Worm (Caenorhabditis elegans): ENCODE measurements around the gene fbxb-78.

Gene fbxb-78

ce11 chrIV:4771792-4772191 is 34.4 kb downstream of the fbxb-78 start, which contains the start of gene R11E3.2:
R11E3.2 (plus strand) TSS chrIV:4772092.
- TF ChIP-seq snpc-4 (tag; optimal IDR thresholded peaks at IDR 0.05) (no peak), grh-1 (GFP tag; IDR thresholded peaks at IDR 0.05) (no peak), dpl-1 (GFP tag; optimal IDR thresholded peaks at IDR 0.05) (no peak), egl-27 (tag; optimal IDR thresholded peaks at IDR 0.05) (no peak)

ce11 chrIV:4776001-4776400 is 38.6 kb downstream of the fbxb-78 start, which contains the start of gene R11E3.19:
R11E3.19 (minus strand) TSS chrIV:4776101.
- TF ChIP-seq elt-3 (tag; optimal IDR thresholded peaks at IDR 0.05) (no peak), nhr-76 (tag; optimal IDR thresholded peaks at IDR 0.05) (no peak), unc-62 (GFP tag; optimal IDR thresholded peaks at IDR 0.05) (no peak), skn-1 (tag; optimal IDR thresholded peaks at IDR 0.05) (no peak), vab-15 (tag; optimal IDR thresholded peaks at IDR 0.05) (no peak), mab-9 (GFP tag; IDR thresholded peaks at IDR 0.05) (no peak), C04F5.9 (tag; optimal IDR thresholded peaks at IDR 0.05) (no peak), blmp-1 (tag; optimal IDR thresholded peaks at IDR 0.05) (no peak), unc-30 (tag; optimal IDR thresholded peaks at IDR 0.05) (no peak), nhr-71 (tag; optimal IDR thresholded peaks at IDR 0.05) (no peak), aha-1 (tag; optimal IDR thresholded peaks at IDR 0.05) (no peak), ztf-11 (tag; optimal IDR thresholded peaks at IDR 0.05) (no peak)

- no peak for TF ChIP-seq lin-13 (GFP tag; optimal IDR thresholded peaks at IDR 0.05)
- TF ChIP-seq xbp-1 (tag; optimal IDR thresholded peaks at IDR 0.05): peak; percentile 6
- TF ChIP-seq lin-35 (GFP tag; optimal IDR thresholded peaks at IDR 0.05): no peak
- TF ChIP-seq nhr-77 (tag; optimal IDR thresholded peaks at IDR 0.05): no peak
Measured at ce11 chrIV:4776501-4776900, 39.1 kb downstream of the fbxb-78 start.

ce11 chrIV:4780129-4780528 is 42.8 kb downstream of the fbxb-78 start, which contains the start of gene set-15:
set-15 (minus strand) TSS chrIV:4780229.
- TF ChIP-seq F16B12.6 (tag; optimal IDR thresholded peaks at IDR 0.05): no peak
- TF ChIP-seq sup-37 (GFP tag; optimal IDR thresholded peaks at IDR 0.05): no peak
- no peak for TF ChIP-seq C04F5.9 (tag; optimal IDR thresholded peaks at IDR 0.05)
- no peak for TF ChIP-seq isw-1 (GFP tag; IDR thresholded peaks at IDR 0.05)
- no peak for TF ChIP-seq vab-15 (tag; optimal IDR thresholded peaks at IDR 0.05)
- TF ChIP-seq grh-1 (GFP tag; IDR thresholded peaks at IDR 0.05): no peak
- no peak for TF ChIP-seq egl-13 (tag; optimal IDR thresholded peaks at IDR 0.05)
- TF ChIP-seq nhr-28 (tag; optimal IDR thresholded peaks at IDR 0.05): no peak
- TF ChIP-seq lir-3 (tag; optimal IDR thresholded peaks at IDR 0.05; ENCODE audit: poor library complexity): no peak
- no peak for TF ChIP-seq aha-1 (tag; optimal IDR thresholded peaks at IDR 0.05)
- TF ChIP-seq nhr-84 (tag; optimal IDR thresholded peaks at IDR 0.05): no peak
- no peak for TF ChIP-seq snu-23 (GFP tag; optimal IDR thresholded peaks at IDR 0.05)

DNA sequence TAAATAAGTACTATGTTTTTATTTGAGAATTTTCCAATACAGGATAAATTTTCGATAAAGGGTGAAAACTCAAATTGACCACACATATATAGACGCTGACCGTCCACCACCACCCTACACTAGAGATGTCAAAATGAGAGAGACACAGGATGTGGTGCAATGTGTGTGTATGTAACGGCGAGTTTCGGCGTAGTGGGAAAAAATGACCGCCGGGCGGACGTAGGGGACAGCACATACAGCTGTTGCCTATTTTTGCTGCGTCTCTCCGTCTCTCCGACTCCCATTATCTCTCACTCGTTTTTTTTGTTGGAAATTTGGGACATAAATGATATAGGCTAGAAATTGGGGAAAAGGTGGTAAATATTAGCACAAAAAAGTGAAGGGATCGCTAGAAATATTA is 43.8 kb downstream of the fbxb-78 start:
- TF ChIP-seq lsy-2 (tag; optimal IDR thresholded peaks at IDR 0.05): peak in 1 of 2 experiments; percentile 29
- TF ChIP-seq tlp-1 (tag; optimal IDR thresholded peaks at IDR 0.05): no peak
- TF ChIP-seq skn-1 (tag; optimal IDR thresholded peaks at IDR 0.05): no peak
- TF ChIP-seq ztf-4 (tag; optimal IDR thresholded peaks at IDR 0.05): no peak
- no peak for TF ChIP-seq C04F5.9 (tag; optimal IDR thresholded peaks at IDR 0.05)
- no peak for TF ChIP-seq sox-4 (tag; optimal IDR thresholded peaks at IDR 0.05)
- peak; percentile 28 for TF ChIP-seq snu-23 (GFP tag; optimal IDR thresholded peaks at IDR 0.05)
- TF ChIP-seq rnt-1 (tag; optimal IDR thresholded peaks at IDR 0.05): no peak
- TF ChIP-seq nhr-85 (tag): no peak
- TF ChIP-seq isw-1 (GFP tag; IDR thresholded peaks at IDR 0.05): no peak
- no peak for TF ChIP-seq unc-130 (tag; optimal IDR thresholded peaks at IDR 0.05)
- TF ChIP-seq efl-1 (optimal IDR thresholded peaks at IDR 0.05): peak in 1 of 2 experiments; percentile 19
- no peak for TF ChIP-seq efl-1 (GFP tag; optimal IDR thresholded peaks at IDR 0.05 in 1 of 2)
- TF ChIP-seq nhr-20 (tag; optimal IDR thresholded peaks at IDR 0.05): no peak
- TF ChIP-seq fkh-4 (tag; optimal IDR thresholded peaks at IDR 0.05; ENCODE audit: borderline replicate concordance): no peak
- TF ChIP-seq egl-13 (tag; optimal IDR thresholded peaks at IDR 0.05): no peak
- no peak for TF ChIP-seq nhr-76 (tag; optimal IDR thresholded peaks at IDR 0.05)
- no peak for TF ChIP-seq sup-37 (GFP tag; optimal IDR thresholded peaks at IDR 0.05)
- no peak for TF ChIP-seq nhr-12 (tag; optimal IDR thresholded peaks at IDR 0.05)
- no peak for TF ChIP-seq mef-2 (tag; optimal IDR thresholded peaks at IDR 0.05)
- TF ChIP-seq jun-1 (tag; optimal IDR thresholded peaks at IDR 0.05): no peak
- peak; percentile 20 for TF ChIP-seq irx-1 (tag; optimal IDR thresholded peaks at IDR 0.05)
- TF ChIP-seq ztf-11 (tag; optimal IDR thresholded peaks at IDR 0.05): no peak
- TF ChIP-seq lin-35 (GFP tag; optimal IDR thresholded peaks at IDR 0.05): peak in 1 of 2 experiments; percentile 26
- TF ChIP-seq aly-2 (tag; optimal IDR thresholded peaks at IDR 0.05): no peak
- TF ChIP-seq elt-2 (tag; optimal IDR thresholded peaks at IDR 0.05): no peak
- no peak for TF ChIP-seq hlh-17 (GFP tag; optimal IDR thresholded peaks at IDR 0.05; ENCODE audit: borderline replicate concordance)
